Worm (Caenorhabditis elegans) whole organism, midembryonic: ENCODE data around the gene T02H6.8.

Experiments used
- T22C8.4 ChIP-seq: fragments of 200-800 bp; sonication (Bioruptor generic); IDR thresholded peaks from 2 replicates; pipeline ENCODE4 v1.3.6; 2022; ENCODE audit warnings: missing genetic modification characterization, missing compliant biosample characterization
- flt-1 ChIP-seq: fragments of 200-800 bp; sonication (Bioruptor generic); IDR thresholded peaks from 2 replicates; pipeline ENCODE4 v1.3.6; 2022; ENCODE audit warnings: missing genetic modification characterization, missing compliant biosample characterization
- klf-2 ChIP-seq: fragments of 200-800 bp; sonication (Bioruptor generic); conservative IDR thresholded peaks from 2 replicates; pipeline ENCODE4 v1.3.6; 2022; ENCODE audit warnings: missing genetic modification reagents, missing genetic modification characterization, missing compliant biosample characterization
- med-1 ChIP-seq: sonication (generic microtip); optimal IDR thresholded peaks from 2 replicates; lab custom pipeline; 2017; ENCODE audit warnings: missing genetic modification characterization, mild to moderate bottlenecking, missing compliant biosample characterization, antibody characterized with exemption, missing genetic modification reagents; ENCODE audit not compliant: insufficient read depth
- ztf-29 ChIP-seq: fragments of 200-800 bp; sonication (Bioruptor generic); IDR thresholded peaks from 2 replicates; pipeline ENCODE4 v1.3.6; 2022; ENCODE audit warnings: missing genetic modification reagents, missing genetic modification characterization, missing compliant biosample characterization

- TF ChIP-seq med-1: no peak
- 0 out of 2 replicates have a peak, but pooled peaks have one; percentile 20 for TF ChIP-seq ztf-29 (GFP tag; lab: Robert Waterston, UW)
- TF ChIP-seq flt-1 (GFP tag; lab: Robert Waterston, UW): no peak
- no peak for TF ChIP-seq klf-2 (GFP tag; lab: Robert Waterston, UW)
- no peak for TF ChIP-seq T22C8.4 (GFP tag; lab: Robert Waterston, UW)
These were observed 36.9 kb upstream of the T02H6.8 start for ce11 chrII:643733-644132.
